Fruit fly (Drosophila melanogaster): ENCODE measurements around the gene Klp68D.

- no peak for TF ChIP-seq CG8478 (optimal IDR thresholded peaks at IDR 0.05)
- TF ChIP-seq CTCF (optimal IDR thresholded peaks at IDR 0.05), result no peak
Observed at dm6 chr3L:11825560-11826153, 30.2 kb downstream of the Klp68D start, which contains the start of gene CG32095.
